Worm (Caenorhabditis elegans): ENCODE measurements around the gene svh-5.
A peak's percentile ranks its signal among the peaks of the same experiment; 100 is the strongest.

DNA sequence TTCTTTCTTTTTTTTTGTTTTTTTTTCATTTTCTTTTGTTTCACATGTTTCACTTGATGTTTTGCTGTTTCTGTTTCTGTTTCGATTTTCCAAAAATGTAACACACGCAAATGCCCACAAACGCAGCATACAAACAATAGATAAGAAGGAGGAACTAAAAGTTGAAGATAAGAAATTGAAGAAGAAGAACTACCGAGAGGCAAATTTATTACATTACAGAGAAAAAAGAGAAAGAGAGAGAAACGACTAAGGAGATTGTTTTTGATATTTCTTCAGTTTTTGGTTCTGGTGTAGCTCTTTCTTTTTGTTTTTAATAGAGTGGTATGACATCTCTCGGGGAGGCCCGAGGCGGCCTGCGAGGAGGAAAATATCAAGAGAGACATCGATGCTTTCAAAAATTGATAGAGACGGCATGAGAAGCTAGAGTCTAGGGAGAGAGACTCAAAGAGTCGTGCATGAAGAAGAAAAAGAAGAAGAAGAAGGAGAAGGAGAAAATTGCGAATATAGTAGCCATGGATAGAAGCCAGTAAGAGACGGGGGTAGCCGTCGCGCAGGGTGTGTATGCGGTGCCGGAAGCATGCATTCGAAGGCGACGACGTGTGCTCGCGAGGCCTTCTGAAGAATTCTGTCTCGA lies 4.1 kb downstream of the svh-5 start:
- no peak for TF ChIP-seq ceh-19 (GFP tag; optimal IDR thresholded peaks at IDR 0.05)
- TF ChIP-seq tbx-2 (tag; optimal IDR thresholded peaks at IDR 0.05) = peak; percentile 13
- no peak for TF ChIP-seq pqm-1 (tag; optimal IDR thresholded peaks at IDR 0.05)
- TF ChIP-seq tbx-7 (tag; optimal IDR thresholded peaks at IDR 0.05) = no peak
- TF ChIP-seq zip-5 (tag; optimal IDR thresholded peaks at IDR 0.05) = no peak
- TF ChIP-seq nhr-11 (tag; optimal IDR thresholded peaks at IDR 0.05) = no peak
- no peak for TF ChIP-seq gmeb-2 (tag; optimal IDR thresholded peaks at IDR 0.05)
- TF ChIP-seq ceh-9 (tag; optimal IDR thresholded peaks at IDR 0.05) = no peak
- no peak for TF ChIP-seq sox-2 (GFP tag; IDR thresholded peaks at IDR 0.05)
- peak; percentile 32 for TF ChIP-seq nfya-1 (tag; optimal IDR thresholded peaks at IDR 0.05)
- TF ChIP-seq ahr-1 (tag; optimal IDR thresholded peaks at IDR 0.05) = no peak
- no peak for TF ChIP-seq T23F11.4 (GFP tag; optimal IDR thresholded peaks at IDR 0.05)
- TF ChIP-seq nhr-232 (tag; optimal IDR thresholded peaks at IDR 0.05) = no peak
- TF ChIP-seq ama-1 (optimal IDR thresholded peaks at IDR 0.05) = no peak
